Worm (Caenorhabditis elegans) whole organism, midembryonic: ENCODE measurements around the gene dlat-1.

ENCODE experiments used
- T22C8.4 ChIP-seq: fragments of 200-800 bp; sonication (Bioruptor generic); IDR thresholded peaks from 2 replicates; pipeline ENCODE4 v1.3.6; 2022; ENCODE audit warnings: missing genetic modification characterization, missing compliant biosample characterization
- flt-1 ChIP-seq: fragments of 200-800 bp; sonication (Bioruptor generic); IDR thresholded peaks from 2 replicates; pipeline ENCODE4 v1.3.6; 2022; ENCODE audit warnings: missing genetic modification characterization, missing compliant biosample characterization
- ref-1 ChIP-seq: fragments of 200-800 bp; sonication (Bioruptor generic); conservative IDR thresholded peaks from 2 replicates; pipeline ENCODE4 v1.3.6; 2022; ENCODE audit warnings: missing genetic modification reagents, missing genetic modification characterization, missing compliant biosample characterization
- tab-1 ChIP-seq: fragments of 200-800 bp; sonication (Bioruptor generic); IDR thresholded peaks from 2 replicates; pipeline ENCODE4 v1.3.6; 2022; ENCODE audit warnings: missing genetic modification characterization, missing compliant biosample characterization
- ztf-29 ChIP-seq: fragments of 200-800 bp; sonication (Bioruptor generic); IDR thresholded peaks from 2 replicates; pipeline ENCODE4 v1.3.6; 2022; ENCODE audit warnings: missing genetic modification reagents, missing genetic modification characterization, missing compliant biosample characterization

- TF ChIP-seq T22C8.4 (GFP tag; lab: Robert Waterston, UW) (no peak), ref-1 (GFP tag; lab: Robert Waterston, UW) (no peak), flt-1 (GFP tag; lab: Robert Waterston, UW) (no peak), ztf-29 (no peak), tab-1 (GFP tag; lab: Robert Waterston, UW) (no peak)
Observed at ce11 chrV:14472229-14472628, 25.1 kb upstream of the dlat-1 start, which contains the start of gene clec-227.
